Worm (Caenorhabditis elegans): ENCODE results near the gene ssp-32.

Gene ssp-32

DNA sequence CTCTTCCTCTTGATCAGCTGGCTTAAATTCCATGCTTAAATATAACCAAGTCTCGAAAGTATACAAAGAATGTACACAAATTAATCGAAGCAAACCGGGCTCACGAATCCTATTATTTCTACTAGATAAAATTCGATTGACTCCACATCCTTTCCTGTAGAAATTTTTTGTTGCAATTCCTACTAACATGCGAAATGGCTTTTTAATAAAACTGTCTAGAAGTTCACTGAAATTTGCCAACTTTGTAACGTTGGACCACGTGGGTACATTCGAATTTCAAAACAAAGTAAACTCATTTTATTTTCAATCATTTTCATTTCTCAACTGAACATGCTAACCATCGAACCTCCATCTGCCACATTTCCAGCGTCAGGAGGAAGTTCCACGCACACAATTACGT is at the start of gene ssp-32:
Gene ssp-32 (plus strand): TSS at position 301 of the 400 bp plus-strand sequence.
- TF ChIP-seq nhr-85 (tag) (no peak), lir-3 (tag; optimal IDR thresholded peaks at IDR 0.05; ENCODE audit: poor library complexity) (no peak), sup-37 (GFP tag; optimal IDR thresholded peaks at IDR 0.05) (no peak)

DNA sequence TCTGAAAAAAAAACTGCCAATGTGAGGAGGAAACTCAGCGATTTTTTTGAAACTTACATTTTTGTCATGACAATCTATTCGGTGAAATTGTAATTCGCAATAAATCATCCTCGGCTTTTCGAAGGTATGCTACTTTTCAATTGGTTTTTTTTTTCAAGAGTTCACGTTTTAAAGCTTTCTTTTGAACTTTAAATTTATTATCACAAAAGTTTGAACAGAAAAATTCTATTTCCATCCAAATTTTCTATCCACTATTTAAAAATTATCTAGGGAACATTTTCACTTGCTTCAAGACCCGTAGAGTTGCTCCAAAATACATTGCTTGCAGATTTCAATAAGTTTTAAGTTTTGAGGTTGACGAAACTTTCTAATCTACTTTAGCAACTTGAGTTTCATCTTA is 48.6 kb upstream of the ssp-32 start, which contains the start of gene K07F5.6:
Gene K07F5.6 (minus strand): TSS at position 101 of the 400 bp plus-strand sequence.
- TF ChIP-seq lsy-2 (tag; optimal IDR thresholded peaks at IDR 0.05): no peak
- TF ChIP-seq sup-37 (GFP tag; optimal IDR thresholded peaks at IDR 0.05): no peak
- TF ChIP-seq efl-1 (optimal IDR thresholded peaks at IDR 0.05): no peak
- TF ChIP-seq efl-1 (GFP tag; optimal IDR thresholded peaks at IDR 0.05 in 1 of 2): peak in 1 of 2 experiments; percentile 64
- no peak for TF ChIP-seq aly-2 (tag; optimal IDR thresholded peaks at IDR 0.05)

DNA sequence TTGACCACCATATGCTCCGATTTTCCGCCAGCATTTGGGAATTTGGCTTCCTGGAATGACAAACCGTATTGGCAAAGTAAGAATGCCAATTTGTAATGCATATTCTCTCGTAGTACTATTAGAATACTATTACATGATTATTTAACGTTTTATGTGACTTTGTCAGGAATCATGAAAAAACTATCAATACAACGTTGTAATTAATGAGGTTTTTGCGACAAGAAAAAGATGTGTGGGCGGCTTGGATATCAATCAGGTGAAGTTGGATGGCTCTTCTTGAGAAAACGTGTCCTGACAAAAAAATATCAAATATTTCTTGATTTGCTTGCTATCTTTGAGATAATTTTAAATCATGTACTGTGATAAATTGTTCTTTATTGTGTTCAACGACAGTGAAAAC is 47.1 kb upstream of the ssp-32 start, which contains the start of gene K07F5.7:
Gene K07F5.7 (minus strand): TSS at position 101 of the 400 bp plus-strand sequence.
- TF ChIP-seq C34B4.2 (tag; optimal IDR thresholded peaks at IDR 0.05): no peak
- TF ChIP-seq lin-15B (tag; optimal IDR thresholded peaks at IDR 0.05): no peak
- TF ChIP-seq zip-4 (GFP tag; optimal IDR thresholded peaks at IDR 0.05): no peak
- no peak for TF ChIP-seq nhr-28 (tag; optimal IDR thresholded peaks at IDR 0.05)
- no peak for TF ChIP-seq grh-1 (GFP tag; IDR thresholded peaks at IDR 0.05)
- TF ChIP-seq hpl-2 (GFP tag; optimal IDR thresholded peaks at IDR 0.05): no peak
- TF ChIP-seq fos-1 (tag; optimal IDR thresholded peaks at IDR 0.05): no peak
- TF ChIP-seq elt-2 (tag; optimal IDR thresholded peaks at IDR 0.05): no peak
- TF ChIP-seq nhr-84 (tag; optimal IDR thresholded peaks at IDR 0.05): no peak
- no peak for TF ChIP-seq sptf-1 (tag; optimal IDR thresholded peaks at IDR 0.05)
- no peak for TF ChIP-seq skn-1 (tag; optimal IDR thresholded peaks at IDR 0.05)
- TF ChIP-seq nhr-11 (tag; optimal IDR thresholded peaks at IDR 0.05): no peak
- no peak for TF ChIP-seq ets-5 (GFP tag; IDR thresholded peaks at IDR 0.05)
- TF ChIP-seq mef-2 (tag; optimal IDR thresholded peaks at IDR 0.05): no peak
- TF ChIP-seq egl-13 (tag; optimal IDR thresholded peaks at IDR 0.05): no peak
- no peak for TF ChIP-seq xbp-1 (tag; optimal IDR thresholded peaks at IDR 0.05)
- no peak for TF ChIP-seq fkh-4 (tag; optimal IDR thresholded peaks at IDR 0.05; ENCODE audit: borderline replicate concordance)

DNA sequence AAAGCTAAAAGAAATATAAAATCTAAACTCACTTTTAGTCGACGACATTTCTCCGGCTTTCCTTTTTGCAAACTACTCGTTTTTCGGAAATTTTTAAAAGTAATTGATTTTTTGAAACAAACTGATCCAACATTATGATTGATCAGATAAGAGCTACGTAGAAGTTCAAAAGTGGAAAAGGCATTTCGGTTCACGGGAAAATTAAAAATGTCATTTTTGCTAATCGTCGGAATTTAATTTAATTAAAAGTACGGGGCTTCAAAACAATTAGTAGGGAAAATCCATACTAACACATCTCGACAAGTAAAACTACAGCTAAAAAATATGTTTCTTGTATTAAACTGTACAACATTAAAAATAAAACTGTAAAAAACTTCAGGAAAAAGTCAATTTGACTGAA is 45.6 kb upstream of the ssp-32 start, which contains the start of gene K07F5.8:
Gene K07F5.8 (minus strand): TSS at position 101 of the 400 bp plus-strand sequence.
- TF ChIP-seq grh-1 (GFP tag; IDR thresholded peaks at IDR 0.05) (no peak), vab-15 (tag; optimal IDR thresholded peaks at IDR 0.05) (no peak), snpc-4 (tag; optimal IDR thresholded peaks at IDR 0.05) (no peak), ceh-82 (tag; optimal IDR thresholded peaks at IDR 0.05) (no peak), fkh-10 (GFP tag; optimal IDR thresholded peaks at IDR 0.05) (no peak), unc-130 (tag; optimal IDR thresholded peaks at IDR 0.05) (no peak), mdl-1 (tag; optimal IDR thresholded peaks at IDR 0.05) (no peak), egl-27 (tag; optimal IDR thresholded peaks at IDR 0.05) (no peak), rnt-1 (tag; optimal IDR thresholded peaks at IDR 0.05) (no peak)

DNA sequence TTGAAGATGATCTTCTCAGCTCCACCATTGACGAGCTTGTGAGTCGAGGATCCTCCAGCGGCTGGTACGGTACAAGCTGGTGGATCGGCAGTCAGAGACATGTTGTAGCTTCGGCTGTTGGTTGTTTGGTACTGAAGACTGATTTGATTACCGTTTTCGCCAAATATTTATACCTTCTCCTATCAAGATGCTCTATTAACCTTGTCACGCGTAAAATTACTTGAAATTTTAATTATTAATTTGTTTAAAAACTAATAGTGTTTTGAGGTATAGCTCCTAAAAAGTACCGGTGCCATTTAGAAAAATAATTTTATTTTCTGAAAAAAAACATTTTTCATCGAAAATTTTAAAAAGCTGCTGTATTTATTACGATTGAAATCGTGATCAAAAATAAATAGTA is 44.3 kb upstream of the ssp-32 start, which contains the start of gene ssp-10:
Gene ssp-10 (minus strand): TSS at position 101 of the 400 bp plus-strand sequence.
- TF ChIP-seq C34B4.2 (tag; optimal IDR thresholded peaks at IDR 0.05) (no peak), snpc-4 (tag; optimal IDR thresholded peaks at IDR 0.05) (no peak)

DNA sequence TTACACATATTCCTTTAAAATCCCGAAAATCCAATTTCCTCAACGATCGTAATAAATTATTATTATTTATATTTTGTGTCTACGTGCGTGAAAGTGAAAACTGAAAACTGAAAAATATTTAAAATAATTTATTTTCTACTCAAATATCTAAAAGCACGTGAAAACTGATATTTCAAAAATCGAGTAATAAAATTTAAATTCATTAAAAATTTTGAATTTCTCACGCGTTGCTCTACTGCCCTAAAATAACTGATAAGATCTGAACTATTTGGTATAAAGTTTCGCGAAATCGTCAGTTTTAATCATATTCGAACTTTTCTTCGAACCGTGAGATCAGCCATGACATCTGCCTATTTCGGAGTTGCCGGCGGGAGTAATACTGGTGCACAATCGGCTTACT is 42.9 kb upstream of the ssp-32 start, which contains the start of gene ssq-1:
Gene ssq-1 (plus strand): TSS at position 301 of the 400 bp plus-strand sequence.
- TF ChIP-seq F16B12.6 (tag; optimal IDR thresholded peaks at IDR 0.05) (no peak), fkh-8 (tag; optimal IDR thresholded peaks at IDR 0.05) (no peak), lir-3 (tag; optimal IDR thresholded peaks at IDR 0.05; ENCODE audit: poor library complexity) (no peak), ceh-8 (GFP tag; optimal IDR thresholded peaks at IDR 0.05) (no peak), zip-4 (GFP tag; optimal IDR thresholded peaks at IDR 0.05) (no peak), zag-1 (tag; optimal IDR thresholded peaks at IDR 0.05) (no peak), unc-98 (GFP tag; IDR thresholded peaks at IDR 0.05) (no peak), elt-3 (tag; optimal IDR thresholded peaks at IDR 0.05) (no peak)

All from whole organism, L1 larva.